Worm (Caenorhabditis elegans) whole organism, early embryonic: ENCODE measurements around the gene cyp-13A8.

Experiments
- B0310.2 ChIP-seq: sonication (generic microtip); optimal IDR thresholded peaks from 2 replicates; lab custom pipeline; 2016; ENCODE audit warnings: mild to moderate bottlenecking, missing genetic modification characterization, missing compliant biosample characterization
- F13C5.2 ChIP-seq: sonication (generic microtip); optimal IDR thresholded peaks from 2 replicates; lab custom pipeline; 2017; ENCODE audit warnings: mild to moderate bottlenecking, missing genetic modification characterization, inconsistent platforms, missing compliant biosample characterization
- aly-1 ChIP-seq: sonication (generic microtip); optimal IDR thresholded peaks from 2 replicates; lab custom pipeline; 2016; ENCODE audit warnings: missing genetic modification characterization, missing compliant biosample characterization
- ama-1 ChIP-seq: fragments of 150-350 bp; optimal IDR thresholded peaks from 2 replicates; lab custom pipeline; 2014
- ceh-13 ChIP-seq: fragments of 200-800 bp; sonication (Bioruptor generic); optimal IDR thresholded peaks from 2 replicates; lab custom pipeline; 2018; ENCODE audit warnings: mild to moderate bottlenecking, missing genetic modification characterization, missing compliant biosample characterization
- ceh-36 ChIP-seq: sonication (generic microtip); optimal IDR thresholded peaks from 2 replicates; lab custom pipeline; 2016; ENCODE audit warnings: missing genetic modification characterization, inconsistent platforms, missing compliant biosample characterization
- ets-7 ChIP-seq: sonication (generic microtip); optimal IDR thresholded peaks from 2 replicates; lab custom pipeline; 2016; ENCODE audit warnings: missing genotype, missing genetic modification characterization, missing compliant biosample characterization
- flt-1 ChIP-seq: fragments of 200-800 bp; sonication (Bioruptor generic); IDR thresholded peaks from 2 replicates; pipeline ENCODE4 v1.3.6; 2022; ENCODE audit warnings: missing genetic modification characterization, missing compliant biosample characterization
- hmbx-1 ChIP-seq: sonication (generic microtip); optimal IDR thresholded peaks from 2 replicates; lab custom pipeline; 2016; ENCODE audit warnings: mild to moderate bottlenecking, missing genetic modification characterization, missing compliant biosample characterization
- hmg-4 ChIP-seq: fragments of 200-800 bp; sonication (Bioruptor generic); optimal IDR thresholded peaks from 2 replicates; lab custom pipeline; 2018; ENCODE audit warnings: mild to moderate bottlenecking, missing genetic modification characterization, missing compliant biosample characterization
- hnd-1 ChIP-seq: sonication (generic microtip); optimal IDR thresholded peaks from 2 replicates; lab custom pipeline; 2016; ENCODE audit warnings: missing genetic modification characterization, missing compliant biosample characterization
- pes-1 ChIP-seq: fragments of 200-800 bp; sonication (Bioruptor generic); IDR thresholded peaks from 2 replicates; pipeline ENCODE4 v1.3.6; 2022; ENCODE audit warnings: missing genetic modification reagents, missing genetic modification characterization, missing compliant biosample characterization
- scrt-1 ChIP-seq: fragments of 200-800 bp; sonication (Bioruptor generic); IDR thresholded peaks from 2 replicates; pipeline ENCODE4 v1.3.6; 2022; ENCODE audit warnings: missing genetic modification characterization, missing compliant biosample characterization
- sea-1 ChIP-seq: fragments of 200-800 bp; sonication (Bioruptor generic); conservative IDR thresholded peaks from 2 replicates; pipeline ENCODE4 v1.3.6; 2022; ENCODE audit warnings: missing genetic modification characterization, missing compliant biosample characterization
- tbx-11 ChIP-seq: fragments of 200-800 bp; sonication (Bioruptor generic); IDR thresholded peaks from 2 replicates; pipeline ENCODE4 v1.3.6; 2022; ENCODE audit warnings: missing genetic modification characterization, missing compliant biosample characterization
- tbx-37 ChIP-seq: fragments of 200-800 bp; sonication (Bioruptor generic); conservative IDR thresholded peaks from 2 replicates; pipeline ENCODE4 v1.3.6; 2022; ENCODE audit warnings: missing genetic modification reagents, missing genetic modification characterization, missing compliant biosample characterization
- tra-4 ChIP-seq: sonication (generic microtip); optimal IDR thresholded peaks from 2 replicates; lab custom pipeline; 2017; ENCODE audit warnings: missing genetic modification characterization, missing compliant biosample characterization

The cyp-13A8 gene

DNA sequence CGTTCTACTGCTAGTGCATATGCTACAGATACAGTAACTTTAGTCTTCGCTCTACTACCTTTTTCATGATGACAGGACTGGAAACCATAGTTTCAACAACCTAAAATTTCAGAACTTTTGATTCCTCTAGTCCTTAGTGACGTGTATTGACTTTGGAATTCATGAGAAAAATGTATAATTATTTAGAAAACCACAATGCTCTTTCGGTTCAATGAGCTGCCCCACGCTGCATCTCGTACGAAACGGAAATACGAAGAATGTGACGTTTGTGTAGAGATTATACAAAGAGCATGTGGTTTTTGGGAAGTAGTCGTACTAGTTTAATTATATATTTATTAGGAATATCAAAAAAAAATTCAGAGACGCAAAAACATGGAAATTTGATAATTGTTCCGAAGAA is 28.9 kb downstream of the cyp-13A8 start:
- TF ChIP-seq ets-7 (tag; lab: Kevin White, UChicago) (no peak), B0310.2 (tag; lab: Kevin White, UChicago) (no peak), hmbx-1 (tag; lab: Kevin White, UChicago) (no peak), hmg-4 (GFP tag; lab: Kevin White, UChicago) (no peak), hnd-1 (no peak), tbx-11 (GFP tag; lab: Robert Waterston, UW) (no peak), scrt-1 (no peak), aly-1 (no peak), F13C5.2 (tag; lab: Kevin White, UChicago) (no peak), tra-4 (tag; lab: Kevin White, UChicago) (no peak), tbx-37 (GFP tag; lab: Robert Waterston, UW) (no peak), sea-1 (GFP tag; lab: Robert Waterston, UW) (no peak)

DNA sequence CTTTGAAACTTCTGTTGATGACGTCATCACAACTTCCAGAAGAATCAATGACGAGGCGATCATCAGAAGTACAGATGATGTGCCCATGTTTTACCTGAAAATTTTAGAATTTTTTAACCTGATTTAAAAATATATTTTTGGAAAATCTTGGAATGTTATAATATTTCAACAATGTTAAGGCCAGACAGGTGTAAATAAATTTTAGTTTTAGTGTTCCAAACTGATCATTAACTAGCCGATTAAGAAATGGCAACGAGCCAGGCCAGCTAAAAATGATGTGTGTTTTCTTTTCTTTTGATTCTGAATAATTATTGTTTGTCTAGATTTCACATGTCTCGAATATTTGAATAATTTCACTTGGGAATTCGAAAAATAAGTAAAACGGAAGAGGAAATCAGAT is 31.6 kb downstream of the cyp-13A8 start, which contains the start of gene T10B9.9:
TSS of gene T10B9.9 (minus strand) at position 101 of the 400 bp plus-strand sequence.
- TF ChIP-seq hmbx-1 (tag; lab: Kevin White, UChicago) (no peak), tbx-37 (GFP tag; lab: Robert Waterston, UW) (no peak), hnd-1 (no peak), hmg-4 (GFP tag; lab: Kevin White, UChicago) (no peak), ets-7 (tag; lab: Kevin White, UChicago) (no peak), F13C5.2 (tag; lab: Kevin White, UChicago) (no peak), B0310.2 (tag; lab: Kevin White, UChicago) (no peak), sea-1 (GFP tag; lab: Robert Waterston, UW) (no peak), tra-4 (tag; lab: Kevin White, UChicago) (no peak), tbx-11 (GFP tag; lab: Robert Waterston, UW) (no peak), ama-1 (lab: Kevin White, UChicago) (no peak), ceh-36 (tag; lab: Kevin White, UChicago) (no peak), pes-1 (GFP tag; lab: Robert Waterston, UW) (no peak), ceh-13 (GFP tag; lab: Kevin White, UChicago) (no peak), flt-1 (GFP tag; lab: Robert Waterston, UW) (no peak)

DNA sequence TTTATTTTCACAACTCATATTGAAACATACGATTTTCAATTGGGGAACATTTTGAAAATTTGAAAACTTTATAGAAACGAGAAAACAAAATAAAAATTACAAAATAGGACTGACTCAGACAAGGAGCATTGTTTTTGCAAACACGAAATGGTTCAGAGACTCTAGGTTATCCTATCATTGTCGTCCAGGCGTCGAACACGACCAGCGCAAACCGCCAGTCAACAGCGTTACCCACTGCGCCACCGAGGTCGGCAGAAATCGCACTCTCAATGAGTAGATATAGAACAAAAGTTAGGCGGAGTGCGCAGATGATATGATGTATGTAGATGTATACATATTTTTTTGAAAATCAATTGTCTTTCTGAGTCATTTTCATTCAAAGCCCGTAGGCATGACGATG is 32.7 kb downstream of the cyp-13A8 start:
- TF ChIP-seq ets-7 (tag; lab: Kevin White, UChicago) (peak; percentile 60), pes-1 (GFP tag; lab: Robert Waterston, UW) (peak; percentile 91), hmbx-1 (tag; lab: Kevin White, UChicago) (peak; percentile 67), hmg-4 (GFP tag; lab: Kevin White, UChicago) (no peak), tbx-11 (GFP tag; lab: Robert Waterston, UW) (peak; percentile 90), tbx-37 (GFP tag; lab: Robert Waterston, UW) (peak; percentile 87), ama-1 (lab: Kevin White, UChicago) (no peak), scrt-1 (peak; percentile 92), B0310.2 (tag; lab: Kevin White, UChicago) (peak; percentile 71), sea-1 (GFP tag; lab: Robert Waterston, UW) (peak; percentile 92), tra-4 (tag; lab: Kevin White, UChicago) (peak; percentile 56), ceh-13 (GFP tag; lab: Kevin White, UChicago) (peak; percentile 79), ceh-36 (tag; lab: Kevin White, UChicago) (peak; percentile 68), hnd-1 (peak; percentile 60), F13C5.2 (tag; lab: Kevin White, UChicago) (peak; percentile 86), flt-1 (GFP tag; lab: Robert Waterston, UW) (peak; percentile 87), aly-1 (peak; percentile 87)

DNA sequence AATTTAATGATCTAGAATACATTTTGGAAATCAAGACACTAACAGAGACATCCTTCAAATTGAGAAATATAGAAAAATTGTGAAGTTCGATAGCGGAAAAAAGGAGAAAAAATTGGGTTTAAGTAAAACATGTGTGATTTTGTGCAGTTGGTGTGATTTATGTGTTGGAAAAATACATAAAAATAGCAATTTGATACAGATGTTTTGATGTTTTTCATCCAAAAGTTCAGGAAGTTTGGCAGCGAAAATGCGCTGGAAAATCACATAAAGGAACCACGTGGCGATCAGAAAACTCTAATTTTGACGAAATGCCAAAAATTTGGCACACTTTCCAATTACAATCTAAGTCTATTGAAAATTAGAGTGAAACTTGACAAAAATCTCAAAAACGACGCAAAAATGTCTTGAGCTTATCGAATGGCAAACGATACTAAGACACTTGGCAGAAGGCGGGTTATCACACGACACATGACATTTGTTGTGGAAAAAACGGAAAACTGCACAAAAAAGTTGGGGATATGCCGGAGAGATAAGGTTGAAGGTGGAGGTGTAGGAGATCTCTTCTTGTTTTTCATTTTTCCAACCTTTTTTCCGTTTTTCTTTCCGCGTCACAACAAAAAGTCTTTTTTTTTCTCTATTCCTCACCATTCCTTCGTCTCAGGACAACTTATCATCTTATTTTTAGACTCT is 33.3 kb downstream of the cyp-13A8 start, which contains the start of gene ZK1321.4:
TSS of gene ZK1321.4 (minus strand) at position 51 of the 690 bp plus-strand sequence.
- TF ChIP-seq tbx-11 (GFP tag; lab: Robert Waterston, UW) = no peak
- no peak for TF ChIP-seq ceh-36 (tag; lab: Kevin White, UChicago)
- TF ChIP-seq ets-7 (tag; lab: Kevin White, UChicago) = no peak
- TF ChIP-seq ama-1 (lab: Kevin White, UChicago) = no peak
- TF ChIP-seq sea-1 (GFP tag; lab: Robert Waterston, UW) = no peak
- TF ChIP-seq ceh-13 (GFP tag; lab: Kevin White, UChicago) = no peak
- TF ChIP-seq tbx-37 (GFP tag; lab: Robert Waterston, UW) = no peak

DNA sequence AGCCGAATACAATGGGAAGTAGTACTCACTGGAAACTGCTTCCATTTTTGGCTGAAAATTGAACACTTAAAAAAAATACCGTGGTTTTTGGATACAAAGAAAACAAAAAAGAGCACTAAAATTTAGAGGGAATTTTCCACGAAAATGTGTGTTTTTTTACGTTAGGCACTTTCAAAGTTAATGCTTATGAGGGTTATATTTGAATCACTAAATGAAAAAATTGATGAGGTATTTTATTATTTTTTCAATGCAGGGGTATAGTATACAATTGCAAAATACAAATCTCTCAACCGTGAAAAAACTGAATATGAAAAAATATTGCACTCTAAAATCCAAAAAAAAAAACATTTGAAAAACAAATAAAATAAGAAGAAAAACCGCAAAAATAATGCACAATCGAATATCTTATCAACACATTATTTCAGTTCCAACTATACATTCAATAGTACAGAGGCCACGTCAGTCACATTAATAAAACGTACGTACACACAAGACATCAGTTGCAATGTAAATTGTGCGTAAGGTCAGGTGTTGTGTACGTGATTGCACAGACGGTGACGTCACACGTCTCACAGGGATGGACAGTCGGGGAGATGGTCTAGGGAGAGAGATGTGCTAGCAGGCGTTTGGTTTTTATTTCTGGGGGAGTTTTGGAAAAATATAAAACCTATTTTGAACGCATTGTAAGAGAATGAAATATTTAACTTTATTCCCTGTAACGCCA is 37.4 kb downstream of the cyp-13A8 start, which contains the start of gene aqp-10:
TSS of gene aqp-10 (minus strand) at position 51 of the 724 bp plus-strand sequence.
- no peak for TF ChIP-seq tbx-11 (GFP tag; lab: Robert Waterston, UW)
- no peak for TF ChIP-seq hmg-4 (GFP tag; lab: Kevin White, UChicago)
- no peak for TF ChIP-seq tra-4 (tag; lab: Kevin White, UChicago)
- no peak for TF ChIP-seq aly-1
- TF ChIP-seq flt-1 (GFP tag; lab: Robert Waterston, UW) = no peak
- TF ChIP-seq ceh-36 (tag; lab: Kevin White, UChicago) = no peak
- no peak for TF ChIP-seq ama-1 (lab: Kevin White, UChicago)
- no peak for TF ChIP-seq sea-1 (GFP tag; lab: Robert Waterston, UW)
- TF ChIP-seq B0310.2 (tag; lab: Kevin White, UChicago) = no peak
- TF ChIP-seq hmbx-1 (tag; lab: Kevin White, UChicago) = no peak
- TF ChIP-seq pes-1 (GFP tag; lab: Robert Waterston, UW) = no peak
- TF ChIP-seq ets-7 (tag; lab: Kevin White, UChicago) = no peak
- no peak for TF ChIP-seq scrt-1

DNA sequence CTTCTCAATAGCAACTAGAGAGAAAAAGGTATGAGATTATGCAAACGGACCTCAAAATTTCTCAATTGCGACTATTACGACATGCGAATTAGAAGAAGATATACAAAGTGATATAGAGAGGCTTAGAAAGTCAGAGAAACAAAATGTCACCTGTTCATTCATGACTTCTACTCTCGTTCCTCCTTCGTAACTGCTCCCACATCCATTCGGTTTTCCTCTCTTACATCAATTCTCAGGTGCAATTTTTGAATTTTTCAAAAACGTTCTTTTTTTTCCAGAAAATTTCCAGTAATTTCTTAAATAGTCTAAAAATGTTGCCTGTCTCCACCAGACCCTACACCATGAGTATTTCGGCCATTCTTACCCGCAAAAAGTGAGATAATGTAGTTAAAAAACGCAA is 42.7 kb downstream of the cyp-13A8 start:
- TF ChIP-seq flt-1 (GFP tag; lab: Robert Waterston, UW) (no peak), F13C5.2 (tag; lab: Kevin White, UChicago) (no peak), tbx-11 (GFP tag; lab: Robert Waterston, UW) (no peak), sea-1 (GFP tag; lab: Robert Waterston, UW) (no peak), ceh-36 (tag; lab: Kevin White, UChicago) (no peak), aly-1 (no peak), B0310.2 (tag; lab: Kevin White, UChicago) (no peak), ama-1 (lab: Kevin White, UChicago) (no peak), ets-7 (tag; lab: Kevin White, UChicago) (no peak), ceh-13 (GFP tag; lab: Kevin White, UChicago) (no peak), hnd-1 (no peak), tra-4 (tag; lab: Kevin White, UChicago) (no peak), tbx-37 (GFP tag; lab: Robert Waterston, UW) (no peak), hmg-4 (GFP tag; lab: Kevin White, UChicago) (no peak), hmbx-1 (tag; lab: Kevin White, UChicago) (no peak), scrt-1 (no peak), pes-1 (GFP tag; lab: Robert Waterston, UW) (no peak)
